Fruit fly (Drosophila melanogaster): Measurements from ENCODE around the gene CG3793.

- TF ChIP-seq psq (optimal IDR thresholded peaks at IDR 0.05) (no peak), Sin3A (optimal IDR thresholded peaks at IDR 0.05) (no peak), insv (optimal IDR thresholded peaks at IDR 0.05) (no peak), Myc (optimal IDR thresholded peaks at IDR 0.05) (no peak), ttk (optimal IDR thresholded peaks at IDR 0.05) (no peak), h (optimal IDR thresholded peaks at IDR 0.05) (no peak)
These were observed 11.9 kb upstream of the CG3793 start, which contains the start of gene Mtr4 for dm6 chr2L:15752096-15752495.
